Worm (Caenorhabditis elegans) whole organism, midembryonic: ENCODE results near the gene B0222.5.

Experiments used
- T22C8.4 ChIP-seq: fragments of 200-800 bp; sonication (Bioruptor generic); IDR thresholded peaks from 2 replicates; pipeline ENCODE4 v1.3.6; 2022; ENCODE audit warnings: missing genetic modification characterization, missing compliant biosample characterization
- cog-1 ChIP-seq: sonication (generic microtip); optimal IDR thresholded peaks from 2 replicates; lab custom pipeline; 2016; ENCODE audit warnings: missing genetic modification characterization, missing compliant biosample characterization
- flt-1 ChIP-seq: fragments of 200-800 bp; sonication (Bioruptor generic); IDR thresholded peaks from 2 replicates; pipeline ENCODE4 v1.3.6; 2022; ENCODE audit warnings: missing genetic modification characterization, missing compliant biosample characterization
- klf-2 ChIP-seq: fragments of 200-800 bp; sonication (Bioruptor generic); conservative IDR thresholded peaks from 2 replicates; pipeline ENCODE4 v1.3.6; 2022; ENCODE audit warnings: missing genetic modification reagents, missing genetic modification characterization, missing compliant biosample characterization
- med-1 ChIP-seq: sonication (generic microtip); optimal IDR thresholded peaks from 2 replicates; lab custom pipeline; 2017; ENCODE audit warnings: missing genetic modification characterization, mild to moderate bottlenecking, missing compliant biosample characterization, antibody characterized with exemption, missing genetic modification reagents; ENCODE audit not compliant: insufficient read depth
- ref-1 ChIP-seq: fragments of 200-800 bp; sonication (Bioruptor generic); conservative IDR thresholded peaks from 2 replicates; pipeline ENCODE4 v1.3.6; 2022; ENCODE audit warnings: missing genetic modification reagents, missing genetic modification characterization, missing compliant biosample characterization
- ztf-23 ChIP-seq: fragments of 200-800 bp; sonication (Bioruptor generic); IDR thresholded peaks from 2 replicates; pipeline ENCODE4 v1.3.6; 2022; ENCODE audit warnings: missing genetic modification reagents, missing genetic modification characterization, missing compliant biosample characterization

ce11 chrV:9109281-9109680, 45.4 kb downstream of the B0222.5 start, which contains the start of gene pqn-31:
- TF ChIP-seq flt-1 (GFP tag; lab: Robert Waterston, UW): no peak
- TF ChIP-seq ref-1: no peak
- no peak for TF ChIP-seq ztf-23 (GFP tag; lab: Robert Waterston, UW)
- no peak for TF ChIP-seq med-1 (GFP tag; lab: Kevin White, UChicago)
- TF ChIP-seq T22C8.4 (GFP tag; lab: Robert Waterston, UW): no peak
- no peak for TF ChIP-seq klf-2 (GFP tag; lab: Robert Waterston, UW)
- no peak for TF ChIP-seq cog-1 (tag; lab: Kevin White, UChicago)
